Worm (Caenorhabditis elegans) whole organism, L3 larva: ENCODE measurements around the gene Y22D7AL.10.

Experiments
- elt-2 ChIP-seq: sonication (generic microtip); optimal IDR thresholded peaks from 2 replicates; lab custom pipeline; 2016; ENCODE audit warnings: missing genetic modification reagents, mild to moderate bottlenecking, missing genetic modification characterization, missing compliant biosample characterization
- hmg-11 ChIP-seq: sonication (generic microtip); optimal IDR thresholded peaks from 2 replicates; lab custom pipeline; 2016; ENCODE audit warnings: missing genetic modification characterization, missing compliant biosample characterization
- jun-1 ChIP-seq: fragments of 150-350 bp; optimal IDR thresholded peaks from 2 replicates; lab custom pipeline; 2014; ENCODE audit warnings: missing biosample characterization, missing genetic modification reagents, missing genetic modification characterization
- lin-15B ChIP-seq: fragments of 150-350 bp; optimal IDR thresholded peaks from 2 replicates; lab custom pipeline; 2014; ENCODE audit warnings: missing biosample characterization, missing genetic modification characterization
- mml-1 ChIP-seq: fragments of 150-350 bp; sonication (generic microtip); optimal IDR thresholded peaks from 3 replicates; lab custom pipeline; 2014; ENCODE audit warnings: missing biosample characterization, missing genetic modification characterization
- nhr-11 ChIP-seq: fragments of 150-350 bp; optimal IDR thresholded peaks from 2 replicates; lab custom pipeline; 2014; ENCODE audit warnings: missing biosample characterization, missing genetic modification characterization
- nhr-25 ChIP-seq: sonication (generic microtip); optimal IDR thresholded peaks from 2 replicates; lab custom pipeline; 2017; ENCODE audit warnings: missing biosample characterization, missing genetic modification characterization
- pha-4 ChIP-seq: fragments of 150-350 bp; optimal IDR thresholded peaks from 2 replicates; lab custom pipeline; 2014; ENCODE audit warnings: missing biosample characterization, missing genetic modification reagents, missing genetic modification characterization
- pqm-1 ChIP-seq: fragments of 150-350 bp; optimal IDR thresholded peaks from 2 replicates; lab custom pipeline; 2017; ENCODE audit warnings: missing biosample characterization, missing genetic modification characterization, inconsistent platforms
- zag-1 ChIP-seq: fragments of 150-350 bp; optimal IDR thresholded peaks from 2 replicates; lab custom pipeline; 2014; ENCODE audit warnings: missing biosample characterization, missing genetic modification characterization

- TF ChIP-seq nhr-25 (tag; lab: Kevin White, UChicago) (no peak), mml-1 (tag; lab: Kevin White, UChicago) (no peak), elt-2 (tag; lab: Kevin White, UChicago) (no peak), jun-1 (no peak), lin-15B (tag; lab: Kevin White, UChicago) (no peak), pha-4 (tag; lab: Kevin White, UChicago) (no peak), zag-1 (no peak), pqm-1 (tag; lab: Kevin White, UChicago) (no peak), nhr-11 (no peak), hmg-11 (tag; lab: Kevin White, UChicago) (no peak)
Observed at ce11 chrIII:1607659-1608058, 11.1 kb downstream of the Y22D7AL.10 start.
